Fruit fly (Drosophila melanogaster): ENCODE results near the gene CG7557.
A peak's percentile ranks its signal among the peaks of the same experiment; 100 is the strongest.

Gene CG7557

dm6 chr3L:11454461-11454860 lies 9.5 kb downstream of the CG7557 start:
- TF ChIP-seq spab (GFP tag; optimal IDR thresholded peaks at IDR 0.05) (no peak), Eip78C (GFP tag) (peak; percentile 62), ss (GFP tag; optimal IDR thresholded peaks at IDR 0.05) (peak in 1 of 2 experiments; percentile 13), CG11762 (GFP tag; optimal IDR thresholded peaks at IDR 0.05; ENCODE audit: insufficient read depth) (no peak), CG1621 (tag; optimal IDR thresholded peaks at IDR 0.05) (peak; percentile 13), svp (GFP tag) (peak; percentile 44)

dm6 chr3L:11458370-11458769 lies 13.4 kb downstream of the CG7557 start, which contains the start of the genes CG12289 and CG7551:
Gene CG12289 (minus strand): TSS chr3L:11458470.
Gene CG7551 (plus strand): TSS chr3L:11458490.
- TF ChIP-seq esn (GFP tag; optimal IDR thresholded peaks at IDR 0.05) (no peak), CG31627 (GFP tag; optimal IDR thresholded peaks at IDR 0.05) (no peak), Smox (GFP tag; optimal IDR thresholded peaks at IDR 0.05) (no peak), Sox15 (GFP tag; optimal IDR thresholded peaks at IDR 0.05) (no peak), CG8119 (GFP tag; IDR thresholded peaks at IDR 0.05) (no peak), CG1621 (tag; optimal IDR thresholded peaks at IDR 0.05) (no peak), Ets96B (tag; optimal IDR thresholded peaks at IDR 0.05) (no peak), vri (GFP tag; optimal IDR thresholded peaks at IDR 0.05) (no peak), Eip78C (GFP tag) (no peak), Sox102F (GFP tag; optimal IDR thresholded peaks at IDR 0.05) (no peak), CG6854 (GFP tag; optimal IDR thresholded peaks at IDR 0.05) (no peak), CG3032 (tag; optimal IDR thresholded peaks at IDR 0.05) (no peak), achi (GFP tag; optimal IDR thresholded peaks at IDR 0.05) (no peak), Sox14 (GFP tag; optimal IDR thresholded peaks at IDR 0.05) (no peak), dsx (GFP tag; optimal IDR thresholded peaks at IDR 0.05; ENCODE audit: poor library complexity, severe bottlenecking) (no peak), CG8319 (GFP tag; optimal IDR thresholded peaks at IDR 0.05) (no peak), Gug (GFP tag; IDR thresholded peaks at IDR 0.05) (no peak), Hr38 (GFP tag; optimal IDR thresholded peaks at IDR 0.05) (no peak)

- TF ChIP-seq dac (GFP tag; optimal IDR thresholded peaks at IDR 0.05), result no peak
- peak; percentile 48 for TF ChIP-seq svp (GFP tag)
Measured at dm6 chr3L:11465371-11465914, 20.5 kb downstream of the CG7557 start, which contains the start of gene Fum3. Gene Fum3 (minus strand): TSS chr3L:11465864.

- no peak for TF ChIP-seq eg (GFP tag; IDR thresholded peaks at IDR 0.05)
- peak; percentile 76 for TF ChIP-seq dsx (GFP tag; optimal IDR thresholded peaks at IDR 0.05; ENCODE audit: poor library complexity, severe bottlenecking)
- TF ChIP-seq Hr39 (GFP tag; optimal IDR thresholded peaks at IDR 0.05), result no peak
- no peak for TF ChIP-seq fd85E (GFP tag; optimal IDR thresholded peaks at IDR 0.05)
- no peak for TF ChIP-seq Hr4 (GFP tag; optimal IDR thresholded peaks at IDR 0.05)
- no peak for TF ChIP-seq Sox14 (GFP tag; optimal IDR thresholded peaks at IDR 0.05)
- TF ChIP-seq Hr38 (GFP tag; optimal IDR thresholded peaks at IDR 0.05), result no peak
- TF ChIP-seq net (GFP tag; optimal IDR thresholded peaks at IDR 0.05), result no peak
- TF ChIP-seq CG6808 (GFP tag; optimal IDR thresholded peaks at IDR 0.05), result no peak
- no peak for TF ChIP-seq CG31627 (GFP tag; optimal IDR thresholded peaks at IDR 0.05)
- TF ChIP-seq salr (GFP tag; optimal IDR thresholded peaks at IDR 0.05), result peak in 1 of 2 experiments; percentile 4
- no peak for TF ChIP-seq CG10669 (GFP tag; optimal IDR thresholded peaks at IDR 0.05)
- TF ChIP-seq CG11294 (GFP tag; IDR thresholded peaks at IDR 0.05), result no peak
- TF ChIP-seq Lpt (GFP tag; optimal IDR thresholded peaks at IDR 0.05), result no peak
- TF ChIP-seq lz (GFP tag; optimal IDR thresholded peaks at IDR 0.05), result peak; percentile 5
- no peak for TF ChIP-seq CG8119 (GFP tag; IDR thresholded peaks at IDR 0.05)
- peak; percentile 4 for TF ChIP-seq Sox102F (GFP tag; optimal IDR thresholded peaks at IDR 0.05)
- TF ChIP-seq fkh (GFP tag; optimal IDR thresholded peaks at IDR 0.05), result no peak
- TF ChIP-seq CG8319 (GFP tag; optimal IDR thresholded peaks at IDR 0.05), result no peak
- TF ChIP-seq Sox15 (GFP tag; optimal IDR thresholded peaks at IDR 0.05), result no peak
- peak; percentile 55 for TF ChIP-seq CG8632 (GFP tag; optimal IDR thresholded peaks at IDR 0.05)
- no peak for TF ChIP-seq Gug (GFP tag; IDR thresholded peaks at IDR 0.05)
- peak; percentile 49 for TF ChIP-seq CG3032 (tag; optimal IDR thresholded peaks at IDR 0.05)
- no peak for TF ChIP-seq CG11762 (GFP tag; optimal IDR thresholded peaks at IDR 0.05; ENCODE audit: insufficient read depth)
- TF ChIP-seq dac (GFP tag; optimal IDR thresholded peaks at IDR 0.05), result no peak
- no peak for TF ChIP-seq Ets21C (GFP tag; optimal IDR thresholded peaks at IDR 0.05)
- peak; percentile 45 for TF ChIP-seq esn (GFP tag; optimal IDR thresholded peaks at IDR 0.05)
- TF ChIP-seq CG4318 (GFP tag; optimal IDR thresholded peaks at IDR 0.05), result no peak
- TF ChIP-seq CG3919 (GFP tag; optimal IDR thresholded peaks at IDR 0.05), result peak; percentile 8
- peak; percentile 49 for TF ChIP-seq CG10631 (GFP tag; optimal IDR thresholded peaks at IDR 0.05)
- TF ChIP-seq CG6163 (GFP tag; IDR thresholded peaks at IDR 0.05), result no peak
- TF ChIP-seq CG7368 (GFP tag; optimal IDR thresholded peaks at IDR 0.05), result no peak
- no peak for TF ChIP-seq CG9139 (GFP tag; optimal IDR thresholded peaks at IDR 0.05)
- TF ChIP-seq CG6276 (GFP tag; optimal IDR thresholded peaks at IDR 0.05), result no peak
Measured at dm6 chr3L:11466985-11467384, 22.0 kb downstream of the CG7557 start.

Measured in whole organism, prepupa.